Fruit fly (Drosophila melanogaster) whole organism, embryonic: ENCODE data around the gene CG32440.
A peak's percentile ranks its signal among the peaks of the same experiment; 100 is the strongest.

Source experiments
- Blimp-1 ChIP-seq: fragments of 200-800 bp; sonication (Bioruptor generic); optimal IDR thresholded peaks from 3 replicates; lab custom pipeline; 2018; ENCODE audit warnings: missing biosample characterization, missing genetic modification characterization, mild to moderate bottlenecking, moderate library complexity, missing genetic modification reagents
- CG10431 ChIP-seq: fragments of 200-800 bp; sonication (Bioruptor generic); optimal IDR thresholded peaks from 3 replicates; lab custom pipeline; 2018; ENCODE audit warnings: missing biosample characterization, mild to moderate bottlenecking, missing genetic modification characterization
- CG11085 ChIP-seq: fragments of 200-800 bp; sonication (Bioruptor generic); IDR thresholded peaks from 2 replicates; pipeline ENCODE4 v1.3.6; 2022; ENCODE audit warnings: missing biosample characterization, missing genetic modification characterization
- CG11398 ChIP-seq: fragments of 200-800 bp; sonication (Bioruptor generic); optimal IDR thresholded peaks from 2 replicates; lab custom pipeline; 2016; ENCODE audit warnings: missing biosample characterization, missing genetic modification characterization
- CG11456 ChIP-seq: fragments of 200-800 bp; sonication (Bioruptor generic); IDR thresholded peaks from 3 replicates; pipeline ENCODE4 v1.3.6; 2022; ENCODE audit warnings: missing biosample characterization, missing genetic modification characterization
- CG11696 ChIP-seq: fragments of 200-800 bp; sonication (Bioruptor generic); IDR thresholded peaks from 2 replicates; pipeline ENCODE4 v1.3.6; 2022; ENCODE audit warnings: missing biosample characterization, missing genetic modification characterization
- CG12391 ChIP-seq: fragments of 200-800 bp; sonication (Bioruptor generic); optimal IDR thresholded peaks from 3 replicates; lab custom pipeline; 2018; ENCODE audit warnings: missing biosample characterization, mild to moderate bottlenecking, missing genetic modification characterization, moderate library complexity
- CG13123 ChIP-seq: fragments of 200-800 bp; sonication (Bioruptor generic); optimal IDR thresholded peaks from 2 replicates; lab custom pipeline; 2016; ENCODE audit warnings: missing biosample characterization, missing genetic modification characterization
- CG13894 ChIP-seq: fragments of 200-800 bp; sonication (Bioruptor generic); optimal IDR thresholded peaks from 3 replicates; lab custom pipeline; 2018; ENCODE audit warnings: missing biosample characterization, mild to moderate bottlenecking, missing genetic modification characterization, moderate library complexity
- CG14050 ChIP-seq: fragments of 200-800 bp; sonication (Bioruptor generic); IDR thresholded peaks from 3 replicates; pipeline ENCODE4 v1.3.6; 2022; ENCODE audit warnings: missing biosample characterization, missing genetic modification characterization
- CG14710 ChIP-seq: fragments of 200-800 bp; sonication (Bioruptor generic); optimal IDR thresholded peaks from 3 replicates; lab custom pipeline; 2019; ENCODE audit warnings: missing biosample characterization, mild to moderate bottlenecking, missing genetic modification characterization, moderate library complexity
- CG15011 ChIP-seq: fragments of 200-800 bp; sonication (Bioruptor generic); optimal IDR thresholded peaks from 3 replicates; lab custom pipeline; 2018; ENCODE audit warnings: missing biosample characterization, mild to moderate bottlenecking, missing genetic modification characterization
- CG1602 ChIP-seq: fragments of 200-800 bp; sonication (Bioruptor generic); optimal IDR thresholded peaks from 3 replicates; lab custom pipeline; 2016; ENCODE audit warnings: missing biosample characterization, missing genetic modification characterization
- CG2120 ChIP-seq: fragments of 200-800 bp; sonication (Bioruptor generic); optimal IDR thresholded peaks from 3 replicates; lab custom pipeline; 2016; ENCODE audit warnings: missing biosample characterization, missing genetic modification characterization
- CG3726 ChIP-seq: fragments of 200-800 bp; sonication (Bioruptor generic); IDR thresholded peaks from 3 replicates; pipeline ENCODE4, ENCODE4 v1.3.6; 2022; ENCODE audit warnings: missing biosample characterization, missing genetic modification characterization
- CG4360 ChIP-seq: fragments of 200-800 bp; sonication (Bioruptor generic); IDR thresholded peaks from 2 replicates; pipeline ENCODE4 v1.3.6; 2022; ENCODE audit warnings: missing biosample characterization, missing genetic modification characterization
- CG4730 ChIP-seq: fragments of 200-800 bp; sonication (Bioruptor generic); IDR thresholded peaks from 2 replicates; pipeline ENCODE4 v1.3.6; 2022; ENCODE audit warnings: missing biosample characterization, missing genetic modification characterization
- CG4854 ChIP-seq: fragments of 200-800 bp; sonication (Bioruptor generic); optimal IDR thresholded peaks from 2 replicates; lab custom pipeline; 2016; ENCODE audit warnings: missing biosample characterization, missing genetic modification characterization, inconsistent platforms
- CG6254 ChIP-seq: fragments of 200-800 bp; sonication (Bioruptor generic); optimal IDR thresholded peaks from 3 replicates; lab custom pipeline; 2017; ENCODE audit warnings: mild to moderate bottlenecking, missing biosample characterization, missing genetic modification reagents, missing genetic modification characterization
- CG6654 ChIP-seq: fragments of 200-800 bp; sonication (Bioruptor generic); optimal IDR thresholded peaks from 2 replicates; lab custom pipeline; 2017; ENCODE audit warnings: missing biosample characterization, mild to moderate bottlenecking, missing genetic modification characterization
- CG6813 ChIP-seq: fragments of 200-800 bp; sonication (Bioruptor generic); optimal IDR thresholded peaks from 2 replicates; lab custom pipeline; 2017; ENCODE audit warnings: missing biosample characterization, missing genetic modification characterization, mild to moderate bottlenecking, moderate library complexity, missing genetic modification reagents
- CG9932 ChIP-seq: fragments of 200-800 bp; sonication (Bioruptor generic); IDR thresholded peaks from 2 replicates; pipeline ENCODE4 v1.3.6; 2022; ENCODE audit warnings: missing biosample characterization, missing genetic modification characterization
- D ChIP-seq, 2 experiments: fragments of 200-800 bp in 1 of 2; fragments of >200 bp in 1 of 2; sonication (Bioruptor generic) in 1 of 2; optimal IDR thresholded peaks; 2 replicates in 1 of 2; 3 replicates in 1 of 2; lab custom pipeline; 2017; ENCODE audit warnings: mild to moderate bottlenecking in 1 of 2, missing biosample characterization in 1 of 2, missing genetic modification characterization in 1 of 2, missing genetic modification reagents in 1 of 2
- D19B ChIP-seq: fragments of 200-800 bp; sonication (Bioruptor generic); optimal IDR thresholded peaks from 2 replicates; lab custom pipeline; 2017; ENCODE audit warnings: missing biosample characterization, mild to moderate bottlenecking, missing genetic modification characterization
- Dad ChIP-seq: fragments of 200-800 bp; sonication (Bioruptor generic); optimal IDR thresholded peaks from 3 replicates; lab custom pipeline; 2016; ENCODE audit warnings: missing biosample characterization, missing genetic modification characterization
- Dek ChIP-seq: fragments of 200-800 bp; sonication (Bioruptor generic); optimal IDR thresholded peaks from 3 replicates; lab custom pipeline; 2019; ENCODE audit warnings: missing biosample characterization, mild to moderate bottlenecking, missing genetic modification characterization, moderate library complexity
- Dll ChIP-seq: fragments of 200-800 bp; sonication (Bioruptor generic); IDR thresholded peaks from 4 replicates; pipeline ENCODE4 v1.3.6; 2022; ENCODE audit warnings: missing biosample characterization, missing genetic modification characterization; ENCODE audit not compliant: partially characterized antibody
- Fer1 ChIP-seq: fragments of 200-800 bp; sonication (Bioruptor generic); optimal IDR thresholded peaks from 2 replicates; lab custom pipeline; 2017; ENCODE audit warnings: missing biosample characterization, mild to moderate bottlenecking, missing genetic modification characterization
- HLH54F ChIP-seq: fragments of 200-800 bp; sonication (Bioruptor generic); optimal IDR thresholded peaks from 3 replicates; lab custom pipeline; 2016; ENCODE audit warnings: missing biosample characterization, missing genetic modification characterization
- Hmr ChIP-seq: fragments of 200-800 bp; sonication (Bioruptor generic); optimal IDR thresholded peaks from 3 replicates; lab custom pipeline; 2017; ENCODE audit warnings: mild to moderate bottlenecking, missing biosample characterization, missing genetic modification reagents, missing genetic modification characterization
- MBD-R2 ChIP-seq: fragments of 200-800 bp; sonication (Bioruptor generic); IDR thresholded peaks from 2 replicates; pipeline ENCODE4 v1.3.6; 2022; ENCODE audit warnings: missing biosample characterization, missing genetic modification characterization
- Mes4 ChIP-seq: fragments of 200-800 bp; sonication (Bioruptor generic); optimal IDR thresholded peaks from 2 replicates; lab custom pipeline; 2016; ENCODE audit warnings: missing biosample characterization, missing genetic modification characterization
- NC2α ChIP-seq: fragments of 200-800 bp; sonication (Bioruptor generic); optimal IDR thresholded peaks from 2 replicates; lab custom pipeline; 2016; ENCODE audit warnings: missing biosample characterization, missing genetic modification characterization
- PHDP ChIP-seq: fragments of 200-800 bp; sonication (Bioruptor generic); optimal IDR thresholded peaks from 3 replicates; lab custom pipeline; 2018; ENCODE audit warnings: missing biosample characterization, mild to moderate bottlenecking, missing genetic modification characterization, moderate library complexity
- abd-A ChIP-seq: fragments of 200-800 bp; sonication (Bioruptor generic); optimal IDR thresholded peaks from 3 replicates; lab custom pipeline; 2019; ENCODE audit warnings: missing biosample characterization, mild to moderate bottlenecking, missing genetic modification characterization, moderate library complexity
- ac ChIP-seq: fragments of 200-800 bp; sonication (Bioruptor generic); optimal IDR thresholded peaks from 3 replicates; lab custom pipeline; 2017; ENCODE audit warnings: missing biosample characterization, mild to moderate bottlenecking, missing genetic modification characterization
- ato ChIP-seq: fragments of 200-800 bp; sonication (Bioruptor generic); IDR thresholded peaks from 2 replicates; pipeline ENCODE4 v1.3.6; 2022; ENCODE audit warnings: missing biosample characterization, missing genetic modification characterization; ENCODE audit not compliant: partially characterized antibody
- bcd ChIP-seq: fragments of 200-800 bp; sonication (Bioruptor generic); optimal IDR thresholded peaks from 2 replicates; lab custom pipeline; 2017; ENCODE audit warnings: missing biosample characterization, mild to moderate bottlenecking, missing genetic modification characterization
- crp ChIP-seq, 2 experiments: fragments of 200-800 bp; sonication (Bioruptor generic); optimal IDR thresholded peaks; 2 replicates in 1 of 2; 3 replicates in 1 of 2; lab custom pipeline; 2017; ENCODE audit warnings: missing biosample characterization in 2 of 2, missing genetic modification characterization in 2 of 2, mild to moderate bottlenecking in 1 of 2, moderate library complexity in 1 of 2
- grau ChIP-seq: fragments of 200-800 bp; optimal IDR thresholded peaks from 3 replicates; lab custom pipeline; 2019; ENCODE audit warnings: missing biosample characterization, mild to moderate bottlenecking, missing genetic modification characterization, moderate library complexity
- gro ChIP-seq: fragments of 200-800 bp; sonication (Bioruptor generic); optimal IDR thresholded peaks from 2 replicates; lab custom pipeline; 2016; ENCODE audit warnings: missing biosample characterization, missing genetic modification characterization
- oc ChIP-seq: fragments of 200-800 bp; sonication (Bioruptor generic); optimal IDR thresholded peaks from 2 replicates; lab custom pipeline; 2018; ENCODE audit warnings: missing biosample characterization, mild to moderate bottlenecking, missing genetic modification characterization, moderate library complexity
- odd ChIP-seq: fragments of 200-800 bp; sonication (Bioruptor generic); optimal IDR thresholded peaks from 2 replicates; lab custom pipeline; 2017; ENCODE audit warnings: missing biosample characterization, mild to moderate bottlenecking, missing genetic modification characterization
- sr ChIP-seq: fragments of 200-800 bp; sonication (Bioruptor generic); IDR thresholded peaks from 3 replicates; pipeline ENCODE4 v1.3.6; 2022; ENCODE audit warnings: missing biosample characterization, missing genetic modification characterization
- ssp ChIP-seq: fragments of 200-800 bp; sonication (Bioruptor generic); IDR thresholded peaks from 2 replicates; pipeline ENCODE4 v1.3.6; 2022; ENCODE audit warnings: missing biosample characterization, missing genetic modification characterization
- stwl ChIP-seq: fragments of 200-800 bp; sonication (Bioruptor generic); optimal IDR thresholded peaks from 3 replicates; lab custom pipeline; 2018; ENCODE audit warnings: missing biosample characterization, mild to moderate bottlenecking, missing genetic modification characterization, moderate library complexity
- tna ChIP-seq: fragments of 200-800 bp; sonication (Bioruptor generic); IDR thresholded peaks from 2 replicates; pipeline ENCODE4 v1.3.6; 2022; ENCODE audit warnings: missing biosample characterization, missing genetic modification characterization; ENCODE audit not compliant: partially characterized antibody
- unc-4 ChIP-seq: fragments of 200-800 bp; sonication (Bioruptor generic); IDR thresholded peaks from 2 replicates; pipeline ENCODE4 v1.3.6; 2022; ENCODE audit warnings: missing biosample characterization, missing genetic modification characterization; ENCODE audit not compliant: partially characterized antibody
- vnd ChIP-seq: fragments of 200-800 bp; sonication (Bioruptor generic); IDR thresholded peaks from 3 replicates; pipeline ENCODE4 v1.3.6; 2022; ENCODE audit warnings: missing biosample characterization, missing genetic modification characterization; ENCODE audit not compliant: partially characterized antibody

CG32440 gene

DNA sequence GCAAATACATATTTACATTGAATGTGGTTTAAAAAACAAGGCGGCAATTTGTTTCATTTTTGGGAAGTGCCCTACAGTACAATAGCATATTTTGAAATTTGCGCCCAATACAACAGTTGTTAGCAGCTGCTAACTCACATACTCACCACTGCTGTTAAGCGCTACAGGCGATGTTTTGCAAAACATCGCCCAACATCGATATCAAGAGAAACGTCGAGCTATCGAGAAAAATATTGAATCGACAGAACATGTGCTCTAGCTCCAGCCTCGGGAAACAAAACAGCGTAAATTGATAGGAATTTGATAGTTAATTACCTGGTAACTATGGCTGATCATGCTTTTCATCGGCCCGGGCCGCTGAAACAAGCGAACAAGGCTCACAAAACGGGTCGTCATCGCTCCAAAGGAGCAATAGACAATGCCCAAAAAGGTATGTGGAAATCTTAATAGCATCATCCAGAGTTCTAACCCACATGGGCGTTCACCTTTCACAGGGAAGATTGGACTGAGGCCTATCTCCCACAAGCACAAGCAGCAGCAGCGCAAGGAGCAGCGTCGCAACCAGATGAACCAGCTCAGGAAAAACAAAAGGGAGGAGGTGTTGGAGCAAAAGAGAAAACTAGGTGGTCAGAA is 24.9 kb upstream of the CG32440 start, which contains the start of gene Tsr1 (continued):
- no peak for TF ChIP-seq ac
- peak in 1 of 2 experiments; percentile 52 for TF ChIP-seq crp (GFP tag; optimal IDR thresholded peaks at IDR 0.05; lab: Kevin White, UChicago)
- TF ChIP-seq CG4854 (GFP tag; lab: Kevin White, UChicago): no peak
- TF ChIP-seq CG14050 (GFP tag; lab: Robert Waterston, UW): no peak
- TF ChIP-seq abd-A (tag; lab: Kevin White, UChicago): no peak
- no peak for TF ChIP-seq CG14710 (tag; lab: Kevin White, UChicago)
- no peak for TF ChIP-seq Dek (tag; lab: Kevin White, UChicago)
- TF ChIP-seq odd (GFP tag; lab: Kevin White, UChicago): no peak
- no peak for TF ChIP-seq CG6254 (GFP tag; lab: Kevin White, UChicago)
- no peak for TF ChIP-seq D19B (GFP tag; lab: Kevin White, UChicago)
- TF ChIP-seq MBD-R2 (GFP tag; lab: Robert Waterston, UW): peak; percentile 47
- TF ChIP-seq CG6654 (GFP tag; lab: Kevin White, UChicago): no peak
- TF ChIP-seq ato (GFP tag; lab: Robert Waterston, UW): peak; percentile 83; the same call in 1 of the 2 replicates
- no peak for TF ChIP-seq sr (GFP tag; lab: Robert Waterston, UW)
- TF ChIP-seq CG11085 (GFP tag; lab: Robert Waterston, UW): no peak
- TF ChIP-seq CG11696 (GFP tag; lab: Robert Waterston, UW): no peak
- no peak for TF ChIP-seq Dad (GFP tag; lab: Kevin White, UChicago)
- no peak for TF ChIP-seq ssp (GFP tag; lab: Robert Waterston, UW)
- TF ChIP-seq CG13894 (tag; lab: Kevin White, UChicago): no peak
- TF ChIP-seq CG4360 (GFP tag; lab: Robert Waterston, UW): no peak
- peak; percentile 90 for TF ChIP-seq unc-4
- TF ChIP-seq Dll (GFP tag; lab: Robert Waterston, UW): peak; percentile 88
- TF ChIP-seq CG3726 (GFP tag; lab: Robert Waterston, UW): no peak
- TF ChIP-seq CG10431 (GFP tag; lab: Kevin White, UChicago): no peak
- no peak for TF ChIP-seq CG9932 (GFP tag; lab: Robert Waterston, UW)
- TF ChIP-seq Hmr (GFP tag; lab: Kevin White, UChicago): no peak
- no peak for TF ChIP-seq CG11456
- no peak for TF ChIP-seq bcd (GFP tag; lab: Kevin White, UChicago)
- no peak for TF ChIP-seq CG13123 (GFP tag; lab: Kevin White, UChicago)
- TF ChIP-seq stwl (tag; lab: Kevin White, UChicago): peak; percentile 43
- TF ChIP-seq gro (GFP tag; lab: Kevin White, UChicago): no peak
- no peak for TF ChIP-seq grau (tag; lab: Kevin White, UChicago)
- no peak for TF ChIP-seq oc (tag; lab: Kevin White, UChicago)
- no peak for TF ChIP-seq Mes4 (GFP tag; lab: Kevin White, UChicago)
- TF ChIP-seq vnd (GFP tag; lab: Robert Waterston, UW): peak; percentile 79
- no peak for TF ChIP-seq CG6813
- no peak for TF ChIP-seq D (optimal IDR thresholded peaks at IDR 0.05; lab: Kevin White, UChicago)
- TF ChIP-seq D (GFP tag; optimal IDR thresholded peaks at IDR 0.05; lab: Kevin White, UChicago): no peak
- TF ChIP-seq CG2120: no peak
- TF ChIP-seq CG12391 (tag; lab: Kevin White, UChicago): no peak
- TF ChIP-seq HLH54F (GFP tag; lab: Kevin White, UChicago): no peak
- TF ChIP-seq tna (GFP tag; lab: Robert Waterston, UW): peak; percentile 67
- no peak for TF ChIP-seq Fer1
- no peak for TF ChIP-seq PHDP (tag; lab: Kevin White, UChicago)
- TF ChIP-seq CG1602 (GFP tag; lab: Kevin White, UChicago): no peak
- TF ChIP-seq NC2α (GFP tag; lab: Kevin White, UChicago): no peak
- no peak for TF ChIP-seq CG4730 (GFP tag; lab: Robert Waterston, UW)
- no peak for TF ChIP-seq CG15011 (GFP tag; lab: Kevin White, UChicago)
- TF ChIP-seq CG11398 (GFP tag; lab: Kevin White, UChicago): no peak
- no peak for TF ChIP-seq Blimp-1 (GFP tag; lab: Kevin White, UChicago)
